Fruit fly (Drosophila melanogaster) whole organism, pupa: Measurements from ENCODE around the gene CG1316.
A peak's percentile ranks its signal among the peaks of the same experiment; 100 is the strongest.

Source experiments
- CG10348 ChIP-seq: fragments of 200-800 bp; sonication (Bioruptor generic); IDR thresholded peaks from 2 replicates; pipeline ENCODE4 v1.3.6; 2022; ENCODE audit warnings: missing biosample characterization, missing genetic modification characterization
- CG12605 ChIP-seq: fragments of 200-800 bp; sonication (Bioruptor generic); IDR thresholded peaks from 2 replicates; pipeline ENCODE4 v1.3.6; 2022; ENCODE audit warnings: missing biosample characterization, missing genetic modification characterization
- CG13204 ChIP-seq: fragments of 200-800 bp; sonication (Bioruptor generic); optimal IDR thresholded peaks from 2 replicates; lab custom pipeline; 2018; ENCODE audit warnings: missing biosample characterization, mild to moderate bottlenecking, missing genetic modification characterization, moderate library complexity
- CG14655 ChIP-seq: fragments of 200-800 bp; sonication (Bioruptor generic); optimal IDR thresholded peaks from 3 replicates; lab custom pipeline; 2017; ENCODE audit warnings: mild to moderate bottlenecking, missing biosample characterization, missing genetic modification reagents, missing genetic modification characterization
- CG15710 ChIP-seq: fragments of 200-800 bp; sonication (Bioruptor generic); optimal IDR thresholded peaks from 2 replicates; lab custom pipeline; 2018; ENCODE audit warnings: missing biosample characterization, mild to moderate bottlenecking, missing genetic modification characterization, moderate library complexity
- CG17806 ChIP-seq: fragments of 200-800 bp; sonication (Bioruptor generic); optimal IDR thresholded peaks from 2 replicates; lab custom pipeline; 2018; ENCODE audit warnings: missing biosample characterization, mild to moderate bottlenecking, missing genetic modification characterization, moderate library complexity
- CG32121 ChIP-seq: fragments of 200-800 bp; sonication (Bioruptor generic); IDR thresholded peaks from 2 replicates; pipeline ENCODE4 v1.3.6; 2022; ENCODE audit warnings: missing biosample characterization, missing genetic modification characterization
- CG34367 ChIP-seq: fragments of 200-800 bp; sonication (Bioruptor generic); optimal IDR thresholded peaks from 2 replicates; lab custom pipeline; 2018; ENCODE audit warnings: missing biosample characterization, mild to moderate bottlenecking, missing genetic modification characterization
- CG4496 ChIP-seq: fragments of 200-800 bp; sonication (Bioruptor generic); IDR thresholded peaks from 3 replicates; pipeline ENCODE4 v1.3.6; 2022; ENCODE audit warnings: missing biosample characterization, missing genetic modification characterization
- CG8159 ChIP-seq: fragments of 200-800 bp; sonication (Bioruptor generic); optimal IDR thresholded peaks from 3 replicates; lab custom pipeline; 2018; ENCODE audit warnings: missing biosample characterization, mild to moderate bottlenecking, missing genetic modification characterization, moderate library complexity
- CG8301 ChIP-seq: fragments of 200-800 bp; sonication (Bioruptor generic); optimal IDR thresholded peaks from 2 replicates; lab custom pipeline; 2018; ENCODE audit warnings: missing biosample characterization, mild to moderate bottlenecking, missing genetic modification characterization
- CG9948 ChIP-seq: fragments of 200-800 bp; sonication (Bioruptor generic); optimal IDR thresholded peaks from 2 replicates; lab custom pipeline; 2018; ENCODE audit warnings: missing biosample characterization, mild to moderate bottlenecking, missing genetic modification characterization, moderate library complexity
- D1 ChIP-seq: fragments of 200-800 bp; sonication (Bioruptor generic); optimal IDR thresholded peaks from 2 replicates; lab custom pipeline; 2018; ENCODE audit warnings: missing biosample characterization, mild to moderate bottlenecking, missing genetic modification characterization, moderate library complexity
- EcR ChIP-seq: fragments of 200-800 bp; sonication (Bioruptor generic); optimal IDR thresholded peaks from 3 replicates; lab custom pipeline; 2019; ENCODE audit warnings: missing biosample characterization, missing genetic modification characterization, mild to moderate bottlenecking, moderate library complexity, missing genetic modification reagents
- Ets98B ChIP-seq: fragments of 200-800 bp; sonication (Bioruptor generic); IDR thresholded peaks from 2 replicates; pipeline ENCODE4 v1.3.6; 2022; ENCODE audit warnings: missing biosample characterization, missing genetic modification characterization
- Pif1A ChIP-seq: fragments of 200-800 bp; sonication (Bioruptor generic); optimal IDR thresholded peaks from 3 replicates; lab custom pipeline; 2016; ENCODE audit warnings: missing biosample characterization, missing genetic modification characterization
- Pif1B ChIP-seq: fragments of 200-800 bp; sonication (Bioruptor generic); optimal IDR thresholded peaks from 3 replicates; lab custom pipeline; 2016; ENCODE audit warnings: missing biosample characterization, missing genetic modification characterization
- Snoo ChIP-seq: fragments of 200-800 bp; sonication (Bioruptor generic); optimal IDR thresholded peaks from 3 replicates; lab custom pipeline; 2017; ENCODE audit warnings: missing biosample characterization, mild to moderate bottlenecking, missing genetic modification characterization, inconsistent platforms
- fd96Ca ChIP-seq: fragments of 200-800 bp; sonication (Bioruptor generic); IDR thresholded peaks from 3 replicates; pipeline ENCODE4 v1.3.6; 2022; ENCODE audit warnings: missing biosample characterization, missing genetic modification characterization
- gl ChIP-seq: fragments of 200-800 bp; sonication (Bioruptor generic); optimal IDR thresholded peaks from 2 replicates; lab custom pipeline; 2018; ENCODE audit warnings: missing biosample characterization, mild to moderate bottlenecking, missing genetic modification characterization
- rn ChIP-seq: fragments of 200-800 bp; sonication (Bioruptor generic); IDR thresholded peaks from 2 replicates; pipeline ENCODE4 v1.3.6; 2022; ENCODE audit warnings: missing biosample characterization, missing genetic modification characterization

CG1316 gene

dm6 chr3L:4267403-4267802, 16.2 kb upstream of the CG1316 start, which contains the start of gene CG33764:
CG33764 (minus strand) TSS chr3L:4267503.
- TF ChIP-seq EcR (GFP tag; lab: Kevin White, UChicago) = no peak
- no peak for TF ChIP-seq Ets98B (GFP tag; lab: Robert Waterston, UW)
- TF ChIP-seq Pif1A (GFP tag; lab: Kevin White, UChicago) = no peak
- no peak for TF ChIP-seq CG34367 (tag; lab: Kevin White, UChicago)
- no peak for TF ChIP-seq CG8159 (tag; lab: Kevin White, UChicago)
- TF ChIP-seq CG12605 (GFP tag; lab: Robert Waterston, UW) = no peak
- no peak for TF ChIP-seq CG13204 (GFP tag; lab: Kevin White, UChicago)
- TF ChIP-seq fd96Ca (GFP tag; lab: Robert Waterston, UW) = no peak
- no peak for TF ChIP-seq CG8301
- TF ChIP-seq CG17806 (tag; lab: Kevin White, UChicago) = no peak
- no peak for TF ChIP-seq gl (tag; lab: Kevin White, UChicago)
- TF ChIP-seq rn (GFP tag; lab: Robert Waterston, UW) = no peak

dm6 chr3L:4269208-4269607, 14.4 kb upstream of the CG1316 start:
- TF ChIP-seq Ets98B (GFP tag; lab: Robert Waterston, UW) = no peak

dm6 chr3L:4269920-4270319, 13.7 kb upstream of the CG1316 start:
- TF ChIP-seq Snoo (tag; lab: Kevin White, UChicago) (peak; percentile 76), CG13204 (GFP tag; lab: Kevin White, UChicago) (no peak), D1 (tag; lab: Kevin White, UChicago) (peak; percentile 66), Ets98B (GFP tag; lab: Robert Waterston, UW) (no peak; the same call in 1 of the 2 replicates), fd96Ca (GFP tag; lab: Robert Waterston, UW) (0 out of 3 replicates have a peak, but pooled peaks have one; percentile 24), CG10348 (GFP tag; lab: Robert Waterston, UW) (no peak), CG12605 (GFP tag; lab: Robert Waterston, UW) (peak; percentile 78), CG15710 (peak; percentile 81), CG17806 (tag; lab: Kevin White, UChicago) (peak; percentile 76), Pif1A (GFP tag; lab: Kevin White, UChicago) (peak; percentile 66), CG32121 (GFP tag; lab: Robert Waterston, UW) (peak; percentile 63), CG14655 (GFP tag; lab: Kevin White, UChicago) (peak; percentile 82), CG8159 (tag; lab: Kevin White, UChicago) (peak; percentile 81), rn (GFP tag; lab: Robert Waterston, UW) (no peak), EcR (GFP tag; lab: Kevin White, UChicago) (no peak), CG34367 (tag; lab: Kevin White, UChicago) (peak; percentile 57), Pif1B (GFP tag; lab: Kevin White, UChicago) (peak; percentile 75), CG8301 (peak; percentile 88), CG9948 (peak; percentile 81), gl (tag; lab: Kevin White, UChicago) (peak; percentile 52), CG4496 (GFP tag; lab: Robert Waterston, UW) (peak; percentile 67; the same call in 1 of the 3 replicates)

- TF ChIP-seq CG10348 (GFP tag; lab: Robert Waterston, UW) = no peak
- peak; percentile 53 for TF ChIP-seq CG9948
- TF ChIP-seq D1 (tag; lab: Kevin White, UChicago) = peak; percentile 8
- TF ChIP-seq CG32121 (GFP tag; lab: Robert Waterston, UW) = no peak
- TF ChIP-seq EcR (GFP tag; lab: Kevin White, UChicago) = peak; percentile 51
- TF ChIP-seq gl (tag; lab: Kevin White, UChicago) = no peak
- no peak for TF ChIP-seq fd96Ca (GFP tag; lab: Robert Waterston, UW)
- TF ChIP-seq CG4496 (GFP tag; lab: Robert Waterston, UW) = 0 out of 3 replicates have a peak, but pooled peaks have one; percentile 25
- no peak for TF ChIP-seq CG13204 (GFP tag; lab: Kevin White, UChicago)
- TF ChIP-seq CG14655 (GFP tag; lab: Kevin White, UChicago) = peak; percentile 83
- TF ChIP-seq CG8301 = peak; percentile 66
- no peak for TF ChIP-seq Pif1B (GFP tag; lab: Kevin White, UChicago)
- peak; percentile 6 for TF ChIP-seq CG15710
- no peak for TF ChIP-seq Pif1A (GFP tag; lab: Kevin White, UChicago)
- TF ChIP-seq Snoo (tag; lab: Kevin White, UChicago) = no peak
- peak; percentile 33 for TF ChIP-seq CG8159 (tag; lab: Kevin White, UChicago)
- TF ChIP-seq Ets98B (GFP tag; lab: Robert Waterston, UW) = no peak
- peak; percentile 33 for TF ChIP-seq CG17806 (tag; lab: Kevin White, UChicago)
- TF ChIP-seq, all 21 proteins: peak for 9
These were observed 12.5 kb upstream of the CG1316 start for dm6 chr3L:4270949-4271827.

dm6 chr3L:4272167-4272773, 11.4 kb upstream of the CG1316 start:
- TF ChIP-seq EcR (GFP tag; lab: Kevin White, UChicago) (peak; percentile 91), CG15710 (no peak), D1 (tag; lab: Kevin White, UChicago) (no peak)
